Worm (Caenorhabditis elegans): Measurements from ENCODE around the gene F57B1.1.

DNA sequence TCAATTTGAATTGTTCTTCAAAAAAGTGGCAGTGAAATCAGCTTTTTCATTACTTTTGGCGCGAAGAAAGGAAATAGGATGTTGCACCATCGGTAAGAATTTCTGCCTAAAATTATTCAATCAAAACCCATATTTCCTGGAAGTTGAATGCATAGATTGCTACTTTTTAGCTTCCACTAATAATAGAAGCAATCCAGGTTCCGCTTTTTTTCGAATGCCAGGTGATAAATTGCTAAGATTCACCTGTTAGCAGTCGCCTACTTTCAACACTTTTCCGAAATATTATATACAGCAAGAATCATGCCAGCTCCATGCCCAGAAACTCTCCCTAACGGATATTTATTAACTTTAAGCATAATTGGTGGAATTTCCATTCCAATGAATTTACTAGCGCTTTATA is 10.1 kb downstream of the F57B1.1 start, which contains the start of gene sri-6:
- TF ChIP-seq elt-3 (tag; optimal IDR thresholded peaks at IDR 0.05) (no peak), ceh-28 (tag; optimal IDR thresholded peaks at IDR 0.05) (no peak), ztf-11 (tag; optimal IDR thresholded peaks at IDR 0.05) (no peak), aly-2 (tag; optimal IDR thresholded peaks at IDR 0.05) (no peak), nhr-12 (tag; optimal IDR thresholded peaks at IDR 0.05) (no peak), nhr-77 (tag; optimal IDR thresholded peaks at IDR 0.05) (no peak), unc-39 (tag; optimal IDR thresholded peaks at IDR 0.05) (no peak), ztf-4 (tag; optimal IDR thresholded peaks at IDR 0.05) (no peak), unc-62 (GFP tag; optimal IDR thresholded peaks at IDR 0.05) (no peak), fkh-10 (GFP tag; optimal IDR thresholded peaks at IDR 0.05) (no peak), nhr-43 (tag; optimal IDR thresholded peaks at IDR 0.05; ENCODE audit: poor library complexity, severe bottlenecking) (no peak), snpc-4 (tag; optimal IDR thresholded peaks at IDR 0.05) (no peak), ama-1 (optimal IDR thresholded peaks at IDR 0.05) (no peak), lin-39 (tag; optimal IDR thresholded peaks at IDR 0.05) (no peak)

Data from whole organism, L3 larva.